Worm (Caenorhabditis elegans): Measurements from ENCODE around the gene F10B5.2.

- TF ChIP-seq ama-1 (optimal IDR thresholded peaks at IDR 0.05) (no peak), ama-1 (GFP tag; optimal IDR thresholded peaks at IDR 0.05) (no peak), unc-62 (GFP tag; optimal IDR thresholded peaks at IDR 0.05) (no peak), snpc-4 (GFP tag; optimal IDR thresholded peaks at IDR 0.05) (peak; percentile 9), snpc-4 (tag; optimal IDR thresholded peaks at IDR 0.05) (no peak), ekl-4 (GFP tag; IDR thresholded peaks at IDR 0.05) (peak; percentile 58; the same call in 1 of the 2 replicates), T26A5.8 (tag; optimal IDR thresholded peaks at IDR 0.05) (no peak), sea-2 (GFP tag; IDR thresholded peaks at IDR 0.05) (no peak), dpl-1 (GFP tag; optimal IDR thresholded peaks at IDR 0.05) (peak; percentile 3), ets-4 (GFP tag; optimal IDR thresholded peaks at IDR 0.05) (no peak), hmg-1.2 (GFP tag; IDR thresholded peaks at IDR 0.05) (peak; percentile 39), tbp1 (GFP tag; optimal IDR thresholded peaks at IDR 0.05) (no peak), F52B5.7 (tag; optimal IDR thresholded peaks at IDR 0.05) (no peak)
Observed at ce11 chrII:8144543-8144942, at the start of gene F10B5.2.
